Worm (Caenorhabditis elegans) whole organism, young adult: ENCODE results near the gene asp-2.

ENCODE experiments used
- C06A6.2 ChIP-seq: fragments of 200-800 bp; sonication (Bioruptor generic); conservative IDR thresholded peaks from 2 replicates; pipeline ENCODE4 v1.3.6; 2022; ENCODE audit warnings: missing genetic modification characterization, missing compliant biosample characterization
- C17E4.6 ChIP-seq: fragments of 200-800 bp; sonication (Bioruptor generic); IDR thresholded peaks from 2 replicates; pipeline ENCODE4 v1.3.6; 2022; ENCODE audit warnings: missing genetic modification reagents, missing genetic modification characterization, missing compliant biosample characterization
- F37B4.10 ChIP-seq: fragments of 200-800 bp; sonication (Bioruptor generic); IDR thresholded peaks from 2 replicates; pipeline ENCODE4 v1.3.6; 2022; ENCODE audit warnings: missing genetic modification characterization, missing compliant biosample characterization
- F49E8.2 ChIP-seq: sonication (generic microtip); optimal IDR thresholded peaks from 3 replicates; lab custom pipeline; 2017; ENCODE audit warnings: missing genetic modification characterization, mild to moderate bottlenecking, missing compliant biosample characterization, antibody characterized with exemption, moderate library complexity; ENCODE audit not compliant: insufficient read depth
- K12H6.12 ChIP-seq: fragments of 200-800 bp; sonication (Bioruptor generic); optimal IDR thresholded peaks from 2 replicates; lab custom pipeline; 2018; ENCODE audit warnings: mild to moderate bottlenecking, missing genetic modification characterization, missing compliant biosample characterization
- Y79H2A.3 ChIP-seq: fragments of 200-800 bp; sonication (Bioruptor generic); conservative IDR thresholded peaks from 2 replicates; pipeline ENCODE4 v1.3.6; 2022; ENCODE audit warnings: missing genetic modification reagents, missing genetic modification characterization, missing compliant biosample characterization
- akir-1 ChIP-seq: fragments of 200-800 bp; sonication (Bioruptor generic); optimal IDR thresholded peaks from 2 replicates; lab custom pipeline; 2018; ENCODE audit warnings: mild to moderate bottlenecking, missing genetic modification characterization, moderate library complexity, missing compliant biosample characterization
- ama-1 ChIP-seq, 3 experiments: fragments of 150-350 bp in 1 of 3; sonication (generic microtip) in 2 of 3; optimal IDR thresholded peaks; 2 replicates each; lab custom pipeline; 2014 to 2018; ENCODE audit warnings: missing biosample characterization in 2 of 3, missing genetic modification characterization in 2 of 3, missing genetic modification reagents in 2 of 3
- aptf-2 ChIP-seq: fragments of 200-800 bp; sonication (Bioruptor generic); conservative IDR thresholded peaks from 2 replicates; pipeline ENCODE4 v1.3.6; 2022; ENCODE audit warnings: missing genetic modification reagents, missing genetic modification characterization, missing compliant biosample characterization
- attf-5 ChIP-seq: fragments of 200-800 bp; sonication (Bioruptor generic); optimal IDR thresholded peaks from 2 replicates; lab custom pipeline; 2018; ENCODE audit warnings: mild to moderate bottlenecking, missing genetic modification characterization, missing compliant biosample characterization
- ceh-100 ChIP-seq: fragments of 200-800 bp; sonication (Bioruptor generic); IDR thresholded peaks from 2 replicates; pipeline ENCODE4 v1.3.6; 2022; ENCODE audit warnings: missing genetic modification reagents, missing genetic modification characterization, missing compliant biosample characterization
- ceh-27 ChIP-seq: fragments of 200-800 bp; sonication (Bioruptor generic); optimal IDR thresholded peaks from 2 replicates; lab custom pipeline; 2018; ENCODE audit warnings: mild to moderate bottlenecking, missing genetic modification characterization, moderate library complexity, missing compliant biosample characterization
- ceh-40 ChIP-seq: fragments of 200-800 bp; sonication (Bioruptor generic); IDR thresholded peaks from 2 replicates; pipeline ENCODE4 v1.3.6; 2022; ENCODE audit warnings: missing genetic modification characterization, missing compliant biosample characterization
- ceh-58 ChIP-seq: fragments of 200-800 bp; sonication (Bioruptor generic); IDR thresholded peaks from 2 replicates; pipeline ENCODE4 v1.3.6; 2022; ENCODE audit warnings: missing genetic modification characterization, missing compliant biosample characterization
- ceh-79 ChIP-seq: sonication (generic microtip); optimal IDR thresholded peaks from 2 replicates; lab custom pipeline; 2017; ENCODE audit warnings: mild to moderate bottlenecking, missing genetic modification characterization, missing compliant biosample characterization
- dox-1 ChIP-seq: fragments of 200-800 bp; sonication (Bioruptor generic); IDR thresholded peaks from 2 replicates; pipeline ENCODE4 v1.3.6; 2022; ENCODE audit warnings: missing genetic modification reagents, missing genetic modification characterization, missing compliant biosample characterization
- efl-1 ChIP-seq: fragments of 150-350 bp; optimal IDR thresholded peaks from 2 replicates; lab custom pipeline; 2014; ENCODE audit warnings: missing biosample characterization, missing genetic modification reagents, missing genetic modification characterization
- egrh-3 ChIP-seq: fragments of 200-800 bp; sonication (Bioruptor generic); IDR thresholded peaks from 2 replicates; pipeline ENCODE4 v1.3.6; 2022; ENCODE audit warnings: missing genetic modification reagents, missing genetic modification characterization, missing compliant biosample characterization
- hlh-12 ChIP-seq: sonication (generic microtip); optimal IDR thresholded peaks from 2 replicates; lab custom pipeline; 2016; ENCODE audit warnings: missing genetic modification characterization, missing compliant biosample characterization
- hmg-1.2 ChIP-seq: fragments of 200-800 bp; sonication (Bioruptor generic); IDR thresholded peaks from 2 replicates; pipeline ENCODE4 v1.3.6; 2022; ENCODE audit warnings: missing genetic modification reagents, missing genetic modification characterization, missing compliant biosample characterization
- hsf-1 ChIP-seq: fragments of 200-800 bp; sonication (Bioruptor generic); IDR thresholded peaks from 2 replicates; pipeline ENCODE4 v1.3.6; 2022; ENCODE audit warnings: missing genetic modification reagents, missing genetic modification characterization, missing compliant biosample characterization
- lag-1 ChIP-seq: fragments of 200-800 bp; sonication (Bioruptor generic); IDR thresholded peaks from 2 replicates; pipeline ENCODE4 v1.3.6; 2022; ENCODE audit warnings: missing genetic modification reagents, missing genetic modification characterization, missing compliant biosample characterization
- let-526 ChIP-seq: fragments of 200-800 bp; sonication (Bioruptor generic); IDR thresholded peaks from 2 replicates; pipeline ENCODE4 v1.3.6; 2022; ENCODE audit warnings: missing genetic modification reagents, missing genetic modification characterization, missing compliant biosample characterization
- let-607 ChIP-seq, 2 experiments: fragments of 200-800 bp in 1 of 2; sonication (Bioruptor generic) in 1 of 2; sonication (generic microtip) in 1 of 2; optimal IDR thresholded peaks; 2 replicates each; lab custom pipeline; 2016 to 2018; ENCODE audit warnings: mild to moderate bottlenecking in 2 of 2, missing compliant biosample characterization in 2 of 2, missing genetic modification characterization in 2 of 2, moderate library complexity in 2 of 2, missing genotype in 1 of 2
- lin-40 ChIP-seq: sonication (generic microtip); optimal IDR thresholded peaks from 2 replicates; lab custom pipeline; 2016; ENCODE audit warnings: missing genetic modification characterization, mild to moderate bottlenecking, missing compliant biosample characterization, missing genotype, missing genetic modification reagents
- lir-1 ChIP-seq: fragments of 200-800 bp; sonication (Bioruptor generic); conservative IDR thresholded peaks from 2 replicates; pipeline ENCODE4 v1.3.6; 2022; ENCODE audit warnings: missing genetic modification reagents, missing genetic modification characterization, missing compliant biosample characterization
- madf-8 ChIP-seq: fragments of 200-800 bp; sonication (Bioruptor generic); conservative IDR thresholded peaks from 2 replicates; pipeline ENCODE4 v1.3.6; 2022; ENCODE audit warnings: missing genetic modification reagents, missing genetic modification characterization, missing compliant biosample characterization
- mcd-1 ChIP-seq: fragments of 200-800 bp; sonication (Bioruptor generic); IDR thresholded peaks from 2 replicates; pipeline ENCODE4 v1.3.6; 2022; ENCODE audit warnings: missing genetic modification reagents, missing genetic modification characterization, missing compliant biosample characterization
- mel-28 ChIP-seq: sonication (generic microtip); optimal IDR thresholded peaks from 2 replicates; lab custom pipeline; 2016; ENCODE audit warnings: borderline replicate concordance, mild to moderate bottlenecking, missing genetic modification characterization, missing compliant biosample characterization
- nfyb-1 ChIP-seq: fragments of 200-800 bp; sonication (Bioruptor generic); IDR thresholded peaks from 2 replicates; pipeline ENCODE4 v1.3.6; 2022; ENCODE audit warnings: missing genetic modification reagents, missing genetic modification characterization, missing compliant biosample characterization
- nhr-80 ChIP-seq: sonication (generic microtip); optimal IDR thresholded peaks from 2 replicates; lab custom pipeline; 2016; ENCODE audit warnings: missing genetic modification characterization, missing compliant biosample characterization
- pbrm-1 ChIP-seq: fragments of 200-800 bp; sonication (Bioruptor generic); IDR thresholded peaks from 2 replicates; pipeline ENCODE4 v1.3.6; 2022; ENCODE audit warnings: missing genetic modification reagents, missing genetic modification characterization, missing compliant biosample characterization
- rpc-1 ChIP-seq, 2 experiments: fragments of 150-350 bp in 1 of 2; sonication (generic microtip) in 1 of 2; optimal IDR thresholded peaks; 2 replicates each; lab custom pipeline; 2014 to 2018; ENCODE audit warnings: missing biosample characterization in 1 of 2, missing genetic modification characterization in 1 of 2, missing genetic modification reagents in 1 of 2, missing genotype in 1 of 2
- snpc-1.1 ChIP-seq: sonication (generic microtip); optimal IDR thresholded peaks from 2 replicates; lab custom pipeline; 2017; ENCODE audit warnings: missing genetic modification characterization, mild to moderate bottlenecking, missing compliant biosample characterization, antibody characterized with exemption, moderate library complexity, missing genotype, missing genetic modification reagents; ENCODE audit not compliant: insufficient read depth
- snpc-4 ChIP-seq, 5 experiments: fragments of 150-350 bp in 1 of 5; sonication (generic microtip) in 4 of 5; optimal IDR thresholded peaks; 2 replicates each; lab custom pipeline; 2014 to 2018; ENCODE audit warnings: missing genetic modification characterization in 5 of 5, missing biosample characterization in 3 of 5, antibody characterized with exemption in 2 of 5, mild to moderate bottlenecking in 2 of 5, missing compliant biosample characterization in 2 of 5, missing genotype in 2 of 5, moderate library complexity in 2 of 5, missing genetic modification reagents in 1 of 5
- tbp1 ChIP-seq: fragments of 200-800 bp; sonication (Bioruptor generic); optimal IDR thresholded peaks from 2 replicates; lab custom pipeline; 2018; ENCODE audit warnings: mild to moderate bottlenecking, missing genetic modification characterization, missing compliant biosample characterization
- xnd-1 ChIP-seq: sonication (generic microtip); optimal IDR thresholded peaks from 2 replicates; lab custom pipeline; 2016; ENCODE audit warnings: missing genotype, missing genetic modification reagents, missing genetic modification characterization, missing compliant biosample characterization
- ztf-18 ChIP-seq: sonication (generic microtip); optimal IDR thresholded peaks from 2 replicates; lab custom pipeline; 2016; ENCODE audit warnings: missing genotype, mild to moderate bottlenecking, missing genetic modification characterization, missing compliant biosample characterization
- ztf-22 ChIP-seq: fragments of 200-800 bp; sonication (Bioruptor generic); optimal IDR thresholded peaks from 2 replicates; lab custom pipeline; 2018; ENCODE audit warnings: mild to moderate bottlenecking, missing genetic modification characterization, moderate library complexity, missing compliant biosample characterization
- ztf-25 ChIP-seq: fragments of 200-800 bp; sonication (Bioruptor generic); IDR thresholded peaks from 2 replicates; pipeline ENCODE4 v1.3.6; 2022; ENCODE audit warnings: missing genetic modification reagents, missing genetic modification characterization, missing compliant biosample characterization

The asp-2 gene

DNA sequence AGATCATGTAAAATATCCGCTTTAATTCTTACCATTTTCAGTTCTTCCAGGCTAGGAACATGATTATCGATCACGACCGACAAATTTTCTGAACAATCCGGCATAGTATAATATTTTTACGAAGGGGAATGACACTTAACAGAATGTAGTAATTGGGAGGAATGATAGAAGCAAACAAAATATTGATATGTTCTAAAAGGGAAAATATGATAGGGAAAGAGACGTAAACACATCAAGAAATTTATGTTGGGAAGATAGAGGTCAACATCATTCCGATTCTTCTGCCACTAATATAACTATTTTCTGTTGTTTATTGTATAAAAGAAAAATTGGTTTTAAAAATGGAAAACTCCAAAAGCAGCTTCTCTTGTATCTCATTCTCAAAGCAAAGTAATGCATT, 5.8 kb upstream of the asp-2 start, which contains the start of gene C24B5.4:
Gene C24B5.4, minus strand, starts transcription at position 206 of the 400 bp plus-strand sequence.
- TF ChIP-seq tbp1: no peak
- peak; percentile 19 for TF ChIP-seq nhr-80 (tag; lab: Kevin White, UChicago)

DNA sequence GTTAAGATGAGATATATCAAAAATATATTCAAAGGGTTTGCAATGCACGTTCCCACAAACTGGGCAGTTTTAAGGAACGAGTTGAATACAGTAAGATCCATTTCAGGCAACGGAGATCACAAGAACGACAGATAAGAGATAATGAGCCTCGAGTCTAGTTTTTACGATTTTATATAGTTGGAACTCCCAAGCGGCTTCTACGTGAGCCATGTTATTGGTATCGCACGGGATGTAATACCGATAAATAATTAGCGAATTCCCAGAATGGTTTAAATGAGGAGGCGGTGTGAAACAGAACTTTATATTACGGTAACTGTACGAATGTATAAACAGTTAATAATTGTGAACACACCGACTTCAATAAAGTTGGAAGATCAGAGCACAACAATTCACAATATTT, 4.0 kb upstream of the asp-2 start, which contains the start of gene str-177:
Gene str-177, minus strand, starts transcription at position 101 of the 400 bp plus-strand sequence.
- TF ChIP-seq akir-1 (GFP tag; lab: Kevin White, UChicago) (no peak), nfyb-1 (GFP tag; lab: Robert Waterston, UW) (no peak), Y79H2A.3 (GFP tag; lab: Robert Waterston, UW) (no peak), ztf-18 (tag; lab: Kevin White, UChicago) (no peak), ceh-79 (tag; lab: Kevin White, UChicago) (no peak), C06A6.2 (no peak), ceh-58 (GFP tag; lab: Robert Waterston, UW) (no peak), let-526 (no peak), F49E8.2 (no peak), mcd-1 (GFP tag; lab: Robert Waterston, UW) (no peak), ceh-40 (GFP tag; lab: Robert Waterston, UW) (no peak), ztf-25 (GFP tag; lab: Robert Waterston, UW) (no peak), ztf-22 (GFP tag; lab: Kevin White, UChicago) (no peak), ceh-100 (no peak), efl-1 (GFP tag; lab: Kevin White, UChicago) (no peak), xnd-1 (tag; lab: Kevin White, UChicago) (no peak), ama-1 (optimal IDR thresholded peaks at IDR 0.05; lab: Kevin White, UChicago) (no peak), ama-1 (GFP tag; optimal IDR thresholded peaks at IDR 0.05; lab: Kevin White, UChicago) (no peak)
- TF ChIP-seq, all 124 proteins: peak for 0

DNA sequence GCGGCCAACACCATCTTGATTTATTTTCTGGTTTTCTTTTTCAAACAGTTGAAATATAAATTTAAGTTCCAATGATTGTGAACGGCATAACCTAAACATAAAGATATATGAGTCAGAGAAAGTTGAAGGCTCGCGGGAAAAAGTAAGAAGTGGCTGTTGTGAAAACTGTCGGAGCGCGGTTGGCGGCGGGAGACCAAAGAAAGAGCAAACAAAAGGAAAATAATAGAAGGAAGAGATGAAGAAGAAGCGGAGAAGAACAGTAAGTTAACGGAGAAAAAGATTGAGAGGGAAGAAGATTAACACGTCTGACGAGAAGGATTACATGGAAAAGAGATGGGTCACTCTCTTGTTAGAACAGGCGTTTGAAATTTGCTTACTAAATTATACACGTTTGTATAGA, 4.5 kb downstream of the asp-2 start, which contains the start of gene inx-10:
Gene inx-10, minus strand, starts transcription at position 101 of the 400 bp plus-strand sequence.
- no peak for TF ChIP-seq snpc-1.1 (tag; lab: Kevin White, UChicago)

DNA sequence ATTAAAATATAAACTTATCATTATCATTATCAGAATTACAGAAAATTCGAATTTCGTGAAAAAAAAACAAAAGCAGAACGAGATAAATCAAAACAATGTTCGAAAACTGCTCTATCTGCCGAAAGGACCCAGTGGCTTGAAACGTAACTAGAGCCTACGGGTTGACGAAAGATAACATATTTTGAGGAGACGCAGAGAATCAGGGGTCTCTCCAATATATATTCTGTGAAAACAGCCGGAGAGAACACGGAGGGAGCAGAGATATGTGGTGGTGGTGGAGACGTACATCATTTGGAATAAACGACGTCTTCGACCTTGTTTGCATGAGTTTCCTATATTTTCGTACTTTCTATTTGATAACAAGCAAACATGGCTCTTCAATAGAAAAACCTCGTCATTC, 6.0 kb downstream of the asp-2 start:
- TF ChIP-seq lag-1 (GFP tag; lab: Robert Waterston, UW) (0 out of 2 replicates have a peak, but pooled peaks have one; percentile 19), hlh-12 (tag; lab: Kevin White, UChicago) (no peak), ceh-100 (no peak), hmg-1.2 (GFP tag; lab: Robert Waterston, UW) (peak; percentile 69), rpc-1 (optimal IDR thresholded peaks at IDR 0.05; lab: Kevin White, UChicago) (no peak), rpc-1 (tag; optimal IDR thresholded peaks at IDR 0.05; lab: Kevin White, UChicago) (no peak)

DNA sequence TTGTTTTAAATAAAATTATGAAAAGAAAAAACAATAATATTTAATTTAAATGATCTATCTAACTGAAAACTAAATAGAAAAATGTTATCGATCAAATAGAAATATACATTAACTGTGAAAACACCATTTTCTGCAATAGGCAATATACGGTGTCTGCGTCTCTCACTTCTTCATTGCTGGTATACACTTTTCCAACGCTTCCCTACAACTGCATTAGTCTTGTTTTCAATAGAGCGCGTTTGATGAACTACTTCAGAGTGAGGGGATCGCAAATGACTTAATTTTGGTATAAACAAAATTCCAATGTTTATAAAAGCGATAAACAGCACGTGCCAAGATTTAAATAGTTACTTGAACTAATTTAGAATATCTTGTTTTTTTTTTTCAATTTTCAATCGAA, 9.6 kb downstream of the asp-2 start:
- TF ChIP-seq lin-40 (tag; lab: Kevin White, UChicago): no peak
- peak; percentile 22 for TF ChIP-seq ztf-18 (tag; lab: Kevin White, UChicago)
- no peak for TF ChIP-seq egrh-3
- no peak for TF ChIP-seq aptf-2 (GFP tag; lab: Robert Waterston, UW)
- TF ChIP-seq mel-28 (tag; lab: Kevin White, UChicago): no peak
- TF ChIP-seq lir-1 (GFP tag; lab: Robert Waterston, UW): no peak
- peak; percentile 8 for TF ChIP-seq K12H6.12
- TF ChIP-seq snpc-4 (GFP tag; optimal IDR thresholded peaks at IDR 0.05; lab: Kevin White, UChicago): no peak
- TF ChIP-seq snpc-4 (tag; optimal IDR thresholded peaks at IDR 0.05; lab: Kevin White, UChicago): peak in 1 of 4 experiments; percentile 60
- peak; percentile 47; the same call in 1 of the 2 replicates for TF ChIP-seq dox-1
- peak; percentile 7 for TF ChIP-seq ceh-27
- TF ChIP-seq F37B4.10 (GFP tag; lab: Robert Waterston, UW): no peak
- peak in 1 of 2 experiments; percentile 59 for TF ChIP-seq let-607 (tag; optimal IDR thresholded peaks at IDR 0.05; lab: Kevin White, UChicago)
- peak; percentile 87 for TF ChIP-seq attf-5 (GFP tag; lab: Kevin White, UChicago)
- no peak for TF ChIP-seq madf-8
- no peak for TF ChIP-seq C17E4.6 (GFP tag; lab: Robert Waterston, UW)
- no peak for TF ChIP-seq pbrm-1 (GFP tag; lab: Robert Waterston, UW)
- no peak for TF ChIP-seq hsf-1
- no peak for TF ChIP-seq ama-1 (optimal IDR thresholded peaks at IDR 0.05; lab: Kevin White, UChicago)
- TF ChIP-seq ama-1 (GFP tag; optimal IDR thresholded peaks at IDR 0.05; lab: Kevin White, UChicago): no peak
- TF ChIP-seq mcd-1 (GFP tag; lab: Robert Waterston, UW): peak; percentile 48; the same call in 1 of the 2 replicates
